Fruit fly (Drosophila melanogaster) whole organism: Measurements from ENCODE around the gene Crys.
"Not testable (repeated sequence)": the region's sequence is repeated elsewhere in the genome, so short reads cannot be mapped to it uniquely, and the experiment has no call there.

Source experiments
- Dll ChIP-seq: fragments of >200 bp; optimal IDR thresholded peaks from 2 replicates; lab custom pipeline; 2017
- psq ChIP-seq: fragments of >200 bp; optimal IDR thresholded peaks from 2 replicates; lab custom pipeline; 2017
- usp ChIP-seq: fragments of >200 bp; optimal IDR thresholded peaks from 2 replicates; lab custom pipeline; 2017; ENCODE audit warnings: missing biosample characterization, missing genetic modification characterization, mixed read lengths

Crys gene

dm6 chr2L:11996509-11996908 is 52.6 kb downstream of the Crys start, which contains the start of gene Ada1-1:
Gene Ada1-1 (plus strand): TSS chr2L:11996809.
- TF ChIP-seq psq (lab: Kevin White, UChicago); usp (GFP tag; lab: Kevin White, UChicago); Dll (lab: Kevin White, UChicago): not testable (repeated sequence)
